Worm (Caenorhabditis elegans) whole organism, midembryonic: ENCODE data around the gene sna-2.

Experiments used
- T22C8.4 ChIP-seq: fragments of 200-800 bp; sonication (Bioruptor generic); IDR thresholded peaks from 2 replicates; pipeline ENCODE4 v1.3.6; 2022; ENCODE audit warnings: missing genetic modification characterization, missing compliant biosample characterization
- cog-1 ChIP-seq: sonication (generic microtip); optimal IDR thresholded peaks from 2 replicates; lab custom pipeline; 2016; ENCODE audit warnings: missing genetic modification characterization, missing compliant biosample characterization
- flt-1 ChIP-seq: fragments of 200-800 bp; sonication (Bioruptor generic); IDR thresholded peaks from 2 replicates; pipeline ENCODE4 v1.3.6; 2022; ENCODE audit warnings: missing genetic modification characterization, missing compliant biosample characterization
- klf-2 ChIP-seq: fragments of 200-800 bp; sonication (Bioruptor generic); conservative IDR thresholded peaks from 2 replicates; pipeline ENCODE4 v1.3.6; 2022; ENCODE audit warnings: missing genetic modification reagents, missing genetic modification characterization, missing compliant biosample characterization
- med-1 ChIP-seq: sonication (generic microtip); optimal IDR thresholded peaks from 2 replicates; lab custom pipeline; 2017; ENCODE audit warnings: missing genetic modification characterization, mild to moderate bottlenecking, missing compliant biosample characterization, antibody characterized with exemption, missing genetic modification reagents; ENCODE audit not compliant: insufficient read depth
- ref-1 ChIP-seq: fragments of 200-800 bp; sonication (Bioruptor generic); conservative IDR thresholded peaks from 2 replicates; pipeline ENCODE4 v1.3.6; 2022; ENCODE audit warnings: missing genetic modification reagents, missing genetic modification characterization, missing compliant biosample characterization
- tab-1 ChIP-seq: fragments of 200-800 bp; sonication (Bioruptor generic); IDR thresholded peaks from 2 replicates; pipeline ENCODE4 v1.3.6; 2022; ENCODE audit warnings: missing genetic modification characterization, missing compliant biosample characterization
- ztf-23 ChIP-seq: fragments of 200-800 bp; sonication (Bioruptor generic); IDR thresholded peaks from 2 replicates; pipeline ENCODE4 v1.3.6; 2022; ENCODE audit warnings: missing genetic modification reagents, missing genetic modification characterization, missing compliant biosample characterization
- ztf-29 ChIP-seq: fragments of 200-800 bp; sonication (Bioruptor generic); IDR thresholded peaks from 2 replicates; pipeline ENCODE4 v1.3.6; 2022; ENCODE audit warnings: missing genetic modification reagents, missing genetic modification characterization, missing compliant biosample characterization

sna-2 gene

DNA sequence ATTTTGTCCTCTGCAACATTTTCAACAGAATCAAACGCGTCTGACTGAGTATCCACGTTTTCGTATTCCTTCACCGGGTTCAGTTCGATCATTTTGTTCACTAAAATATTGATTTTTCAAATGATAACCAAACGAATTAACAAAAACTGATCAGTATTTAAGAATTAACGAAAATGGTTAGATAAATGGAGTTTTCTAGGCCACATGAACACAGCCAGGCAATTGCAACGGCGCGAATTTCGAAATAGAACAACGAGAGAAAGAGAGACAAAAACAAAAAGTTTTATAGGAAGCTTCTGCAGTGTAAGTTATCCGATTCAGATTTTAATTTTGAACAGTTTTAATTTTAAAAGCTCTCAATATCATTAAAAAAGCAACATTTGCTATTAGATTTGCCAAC, at the start of gene sna-2:
Gene sna-2, minus strand, starts transcription at position 100 of the 400 bp plus-strand sequence.
- no peak for TF ChIP-seq med-1
- no peak for TF ChIP-seq ztf-29 (GFP tag; lab: Robert Waterston, UW)
- no peak for TF ChIP-seq ztf-23
- TF ChIP-seq klf-2 (GFP tag; lab: Robert Waterston, UW), result no peak
- TF ChIP-seq flt-1 (GFP tag; lab: Robert Waterston, UW), result no peak
- no peak for TF ChIP-seq tab-1 (GFP tag; lab: Robert Waterston, UW)
- TF ChIP-seq T22C8.4 (GFP tag; lab: Robert Waterston, UW), result no peak

DNA sequence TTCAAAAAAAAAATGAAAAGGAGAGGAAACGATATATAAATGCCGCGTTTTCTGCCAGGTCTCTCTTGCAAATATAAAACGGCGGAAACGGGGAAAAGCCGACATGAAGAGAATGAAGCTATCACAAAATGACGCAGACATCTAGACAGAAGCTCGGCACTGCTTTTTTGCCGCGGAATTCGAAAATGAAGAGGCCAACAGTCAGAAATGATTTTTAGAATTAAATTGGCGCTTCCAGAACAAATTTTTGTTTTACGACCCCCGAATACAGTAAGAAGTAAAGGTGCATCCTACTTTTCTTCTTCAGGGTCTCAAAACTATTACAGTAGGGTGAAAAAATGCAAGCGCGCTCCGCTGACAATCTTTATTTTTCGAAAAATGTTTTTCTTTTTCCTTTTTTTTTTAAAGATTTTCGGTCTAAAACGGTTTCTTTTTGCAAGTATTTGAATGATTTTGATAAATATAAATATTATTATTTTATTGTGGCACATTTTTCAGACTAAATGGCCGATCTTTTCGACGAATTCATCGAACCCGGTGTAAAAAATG, 47.8 kb upstream of the sna-2 start, which contains the start of gene mtr-4:
Gene mtr-4, plus strand, starts transcription at position 499 of the 549 bp plus-strand sequence.
- TF ChIP-seq klf-2 (GFP tag; lab: Robert Waterston, UW) (no peak), ztf-29 (GFP tag; lab: Robert Waterston, UW) (peak; percentile 64; the same call in 1 of the 2 replicates)

DNA sequence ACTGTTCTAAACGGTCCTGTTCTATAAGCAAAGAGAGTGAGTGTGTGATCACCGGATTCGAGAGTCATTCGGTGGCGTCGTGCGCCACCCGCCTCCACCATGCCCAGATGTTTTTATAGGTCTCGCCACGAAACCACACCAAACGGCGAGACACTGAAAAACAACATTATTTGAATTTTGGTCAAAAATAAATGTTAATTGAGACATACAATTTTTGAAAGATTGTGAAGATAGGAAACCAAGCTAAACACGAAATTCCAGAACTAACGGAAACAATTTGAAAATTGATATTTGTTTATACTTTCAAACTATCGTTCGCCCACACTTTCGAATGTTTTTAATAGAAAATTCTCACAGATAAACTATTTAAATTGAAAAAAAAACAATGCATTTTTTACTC, 47.0 kb upstream of the sna-2 start, which contains the start of gene catp-6:
Gene catp-6, minus strand, starts transcription at position 101 of the 400 bp plus-strand sequence.
- TF ChIP-seq ref-1 (GFP tag; lab: Robert Waterston, UW) (no peak), flt-1 (GFP tag; lab: Robert Waterston, UW) (no peak), ztf-23 (no peak), ztf-29 (GFP tag; lab: Robert Waterston, UW) (no peak), klf-2 (GFP tag; lab: Robert Waterston, UW) (no peak), T22C8.4 (GFP tag; lab: Robert Waterston, UW) (no peak), med-1 (no peak), cog-1 (no peak), tab-1 (GFP tag; lab: Robert Waterston, UW) (no peak)

DNA sequence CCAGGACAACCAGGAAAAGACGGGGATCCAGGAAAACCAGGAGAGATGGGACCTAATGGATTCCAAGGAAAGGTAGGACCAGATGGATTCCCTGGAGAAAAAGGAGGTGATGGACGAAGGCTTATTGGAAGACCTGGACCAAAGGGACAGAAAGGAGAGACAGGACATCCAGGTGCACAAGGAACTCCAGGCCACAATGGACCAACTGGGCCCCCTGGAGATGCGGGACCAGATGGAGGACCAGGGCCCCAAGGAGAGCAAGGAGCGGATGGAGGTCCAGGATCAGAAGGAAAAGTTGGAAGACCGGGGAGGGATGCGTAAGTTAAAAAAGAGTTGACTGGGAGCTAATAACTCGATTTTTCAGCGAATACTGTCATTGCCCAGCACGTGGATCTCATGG, 45.2 kb upstream of the sna-2 start:
- TF ChIP-seq tab-1 (GFP tag; lab: Robert Waterston, UW), result no peak
- TF ChIP-seq T22C8.4 (GFP tag; lab: Robert Waterston, UW), result no peak
- no peak for TF ChIP-seq cog-1
- TF ChIP-seq ztf-23, result no peak
- no peak for TF ChIP-seq med-1
- no peak for TF ChIP-seq flt-1 (GFP tag; lab: Robert Waterston, UW)
- TF ChIP-seq ref-1 (GFP tag; lab: Robert Waterston, UW), result no peak
- TF ChIP-seq ztf-29 (GFP tag; lab: Robert Waterston, UW), result no peak
- no peak for TF ChIP-seq klf-2 (GFP tag; lab: Robert Waterston, UW)

DNA sequence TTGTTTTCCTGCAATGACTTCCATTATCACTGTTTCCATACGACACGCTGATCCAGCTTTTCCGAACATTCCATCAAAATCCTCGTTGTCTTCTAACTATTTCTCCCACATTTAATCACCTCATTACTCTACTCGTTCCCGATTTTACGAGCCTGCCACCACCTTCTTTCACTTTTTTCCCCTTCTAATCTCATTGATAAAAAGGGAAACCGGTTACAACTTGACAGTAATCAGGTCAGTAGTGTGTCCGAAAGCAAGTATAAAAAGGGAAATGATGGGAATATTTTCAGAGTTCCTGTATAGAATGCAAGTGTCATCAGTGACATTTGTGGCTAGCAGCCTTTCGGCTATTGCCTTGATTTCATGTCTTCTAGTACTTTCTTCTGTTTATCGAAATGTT, 44.2 kb upstream of the sna-2 start, which contains the start of gene col-123:
Gene col-123, plus strand, starts transcription at position 301 of the 400 bp plus-strand sequence.
- TF ChIP-seq klf-2 (GFP tag; lab: Robert Waterston, UW) (no peak), med-1 (no peak), ref-1 (GFP tag; lab: Robert Waterston, UW) (no peak), tab-1 (GFP tag; lab: Robert Waterston, UW) (no peak)

DNA sequence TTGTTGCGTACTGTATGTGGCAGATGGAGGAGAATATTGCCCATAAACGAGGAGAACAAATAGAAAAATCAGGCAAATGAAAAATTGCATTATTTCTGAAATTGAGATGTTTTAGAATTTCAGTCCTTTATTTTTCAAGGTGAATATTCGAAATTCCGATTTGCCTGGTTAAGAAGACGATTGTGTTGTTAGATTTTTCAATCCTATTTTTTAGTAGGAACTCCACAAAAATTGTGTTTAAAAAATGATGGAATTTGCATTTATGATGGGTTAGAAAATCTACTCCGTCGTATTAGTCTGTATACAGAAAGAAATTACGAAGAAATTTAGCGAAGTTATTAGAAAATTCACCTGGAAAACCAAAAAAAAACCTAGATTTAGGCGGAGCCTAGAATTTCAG, 38.0 kb upstream of the sna-2 start, which contains the start of gene egl-20:
Gene egl-20, minus strand, starts transcription at position 101 of the 400 bp plus-strand sequence.
- TF ChIP-seq ztf-29 (GFP tag; lab: Robert Waterston, UW) (no peak), T22C8.4 (GFP tag; lab: Robert Waterston, UW) (no peak), ztf-23 (no peak), flt-1 (GFP tag; lab: Robert Waterston, UW) (no peak), ref-1 (GFP tag; lab: Robert Waterston, UW) (no peak), cog-1 (no peak), med-1 (no peak), klf-2 (GFP tag; lab: Robert Waterston, UW) (no peak), tab-1 (GFP tag; lab: Robert Waterston, UW) (no peak)

DNA sequence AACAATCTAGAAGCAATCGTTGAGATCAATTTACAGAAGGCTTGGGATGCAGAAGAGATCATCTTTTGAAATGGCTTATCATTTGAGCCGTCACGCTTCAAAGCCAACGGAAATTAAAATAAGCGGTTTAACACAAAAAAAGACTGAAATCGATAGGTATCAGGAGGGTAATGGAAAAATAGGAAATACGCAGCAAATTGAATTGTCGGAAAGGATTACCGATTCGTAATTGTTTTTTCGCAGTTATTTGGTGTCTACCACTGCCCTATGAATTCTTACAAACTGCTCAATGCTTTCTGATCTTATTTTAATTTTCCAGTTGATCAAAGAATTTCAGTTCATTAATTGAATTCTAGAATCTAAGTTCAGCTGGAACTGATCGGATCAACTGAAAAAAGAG, 34.1 kb upstream of the sna-2 start:
- TF ChIP-seq cog-1 (no peak), ref-1 (GFP tag; lab: Robert Waterston, UW) (no peak), ztf-23 (no peak), med-1 (no peak), tab-1 (GFP tag; lab: Robert Waterston, UW) (no peak), flt-1 (GFP tag; lab: Robert Waterston, UW) (no peak), T22C8.4 (GFP tag; lab: Robert Waterston, UW) (no peak), ztf-29 (GFP tag; lab: Robert Waterston, UW) (no peak), klf-2 (GFP tag; lab: Robert Waterston, UW) (no peak)

DNA sequence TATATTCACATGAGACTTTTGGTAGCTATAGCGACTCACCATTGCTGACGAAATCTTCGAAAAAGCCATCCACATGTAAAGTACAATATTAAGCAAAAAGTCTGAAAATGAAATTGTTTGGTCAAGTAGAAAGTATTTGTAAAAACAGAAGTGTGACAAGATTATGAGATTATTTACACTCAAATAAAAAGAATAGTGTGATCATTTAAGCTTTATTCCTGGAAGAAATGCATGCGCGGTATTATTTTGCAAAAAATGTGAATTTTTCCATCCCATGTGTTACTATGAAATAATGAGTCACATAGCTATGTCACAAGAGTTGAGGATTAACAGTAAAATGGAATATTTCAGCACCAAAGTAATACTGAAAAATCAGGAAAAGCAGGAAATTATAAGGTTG, 33.2 kb upstream of the sna-2 start, which contains the start of gene dct-15:
Gene dct-15, minus strand, starts transcription at position 101 of the 400 bp plus-strand sequence.
- no peak for TF ChIP-seq tab-1 (GFP tag; lab: Robert Waterston, UW)

DNA sequence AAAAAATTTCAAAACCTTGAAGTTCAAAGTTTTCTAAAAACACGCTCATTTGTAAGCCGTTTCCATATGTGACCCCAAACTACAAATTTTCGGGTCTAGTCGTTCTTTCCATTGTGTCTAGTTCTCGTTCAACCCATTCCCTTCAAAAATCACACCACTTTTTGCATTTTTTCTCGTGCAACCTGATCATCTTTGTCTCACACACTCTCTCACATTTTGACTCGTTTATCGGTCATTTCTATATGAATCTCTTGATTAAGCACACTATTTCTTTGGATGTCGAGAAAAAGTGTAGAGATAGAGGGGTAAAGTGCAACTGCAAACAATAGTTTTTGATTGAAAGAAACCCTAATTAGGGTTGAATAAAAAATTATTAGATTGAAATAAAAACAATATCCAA, 26.1 kb upstream of the sna-2 start:
- TF ChIP-seq ztf-29 (GFP tag; lab: Robert Waterston, UW) (no peak), ztf-23 (no peak), tab-1 (GFP tag; lab: Robert Waterston, UW) (no peak), med-1 (no peak), T22C8.4 (GFP tag; lab: Robert Waterston, UW) (no peak), klf-2 (GFP tag; lab: Robert Waterston, UW) (no peak), ref-1 (GFP tag; lab: Robert Waterston, UW) (no peak), flt-1 (GFP tag; lab: Robert Waterston, UW) (no peak), cog-1 (no peak)

DNA sequence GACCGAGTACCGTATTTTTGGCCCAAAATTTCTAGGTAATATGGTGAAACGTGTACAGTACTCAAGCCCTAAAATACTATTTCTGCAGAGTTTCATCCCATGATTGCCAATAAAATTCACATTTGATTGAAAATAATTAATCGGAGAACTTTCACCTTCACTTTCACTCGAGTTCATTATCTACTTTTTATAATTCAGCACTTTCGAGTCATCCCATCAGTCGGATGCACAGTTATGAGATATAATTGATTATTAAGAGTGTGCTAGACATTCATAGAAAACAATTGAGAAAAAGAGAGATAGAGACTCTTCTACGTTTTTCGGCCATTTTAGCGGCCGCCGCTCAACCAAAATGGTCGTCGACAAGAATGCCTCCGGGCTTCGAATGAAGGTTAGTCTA, 25.3 kb upstream of the sna-2 start, which contains the start of gene fat-3:
Gene fat-3, plus strand, starts transcription at position 313 of the 400 bp plus-strand sequence.
- TF ChIP-seq tab-1 (GFP tag; lab: Robert Waterston, UW) (no peak), med-1 (no peak), ztf-29 (GFP tag; lab: Robert Waterston, UW) (no peak), cog-1 (no peak), klf-2 (GFP tag; lab: Robert Waterston, UW) (no peak), T22C8.4 (GFP tag; lab: Robert Waterston, UW) (no peak), flt-1 (GFP tag; lab: Robert Waterston, UW) (no peak), ref-1 (GFP tag; lab: Robert Waterston, UW) (no peak), ztf-23 (no peak)
